Fruit fly (Drosophila melanogaster) whole organism, embryonic: ENCODE measurements around the gene slow.
A peak's percentile ranks its signal among the peaks of the same experiment; 100 is the strongest.

Source experiments
- Adf1 ChIP-seq: fragments of 200-800 bp; sonication (Bioruptor generic); IDR thresholded peaks from 2 replicates; pipeline ENCODE4 v1.3.6; 2022; ENCODE audit warnings: missing biosample characterization, missing genetic modification characterization
- Antp ChIP-seq: fragments of 200-800 bp; sonication (Bioruptor generic); optimal IDR thresholded peaks from 3 replicates; lab custom pipeline; 2016; ENCODE audit warnings: missing biosample characterization, missing genetic modification characterization
- B-H1 ChIP-seq: fragments of 200-800 bp; sonication (Bioruptor generic); IDR thresholded peaks from 3 replicates; pipeline ENCODE4 v1.3.6; 2022; ENCODE audit warnings: missing biosample characterization, missing genetic modification characterization
- B-H2 ChIP-seq: fragments of 200-800 bp; sonication (Bioruptor generic); optimal IDR thresholded peaks from 2 replicates; lab custom pipeline; 2018; ENCODE audit warnings: missing biosample characterization, mild to moderate bottlenecking, missing genetic modification characterization
- CG10462 ChIP-seq: fragments of 200-800 bp; sonication (Bioruptor generic); optimal IDR thresholded peaks from 2 replicates; lab custom pipeline; 2016; ENCODE audit warnings: missing biosample characterization, missing genetic modification characterization
- CG15073 ChIP-seq: fragments of 200-800 bp; sonication (Bioruptor generic); optimal IDR thresholded peaks from 2 replicates; lab custom pipeline; 2016; ENCODE audit warnings: missing biosample characterization, missing genetic modification characterization
- CG1529 ChIP-seq: fragments of 200-800 bp; sonication (Bioruptor generic); optimal IDR thresholded peaks from 3 replicates; lab custom pipeline; 2018; ENCODE audit warnings: missing biosample characterization, missing genetic modification characterization
- CG18011 ChIP-seq: fragments of 200-800 bp; sonication (Bioruptor generic); optimal IDR thresholded peaks from 2 replicates; lab custom pipeline; 2017; ENCODE audit warnings: missing biosample characterization, missing genetic modification characterization, mild to moderate bottlenecking, moderate library complexity, missing genotype
- CG2120 ChIP-seq: fragments of 200-800 bp; sonication (Bioruptor generic); optimal IDR thresholded peaks from 3 replicates; lab custom pipeline; 2016; ENCODE audit warnings: missing biosample characterization, missing genetic modification characterization
- CG4282 ChIP-seq: fragments of 200-800 bp; sonication (Bioruptor generic); optimal IDR thresholded peaks from 2 replicates; lab custom pipeline; 2016; ENCODE audit warnings: missing biosample characterization, missing genetic modification characterization
- CG4707 ChIP-seq: fragments of 200-800 bp; sonication (Bioruptor generic); optimal IDR thresholded peaks from 2 replicates; lab custom pipeline; 2018; ENCODE audit warnings: missing biosample characterization, mild to moderate bottlenecking, missing genetic modification characterization, moderate library complexity
- CG6654 ChIP-seq: fragments of 200-800 bp; sonication (Bioruptor generic); optimal IDR thresholded peaks from 2 replicates; lab custom pipeline; 2017; ENCODE audit warnings: missing biosample characterization, mild to moderate bottlenecking, missing genetic modification characterization
- CG6765 ChIP-seq: fragments of 200-800 bp; sonication (Bioruptor generic); optimal IDR thresholded peaks from 3 replicates; lab custom pipeline; 2017; ENCODE audit warnings: missing biosample characterization, mild to moderate bottlenecking, missing genetic modification characterization
- CG7271 ChIP-seq: fragments of 200-800 bp; sonication (Bioruptor generic); optimal IDR thresholded peaks from 2 replicates; lab custom pipeline; 2018; ENCODE audit warnings: missing biosample characterization, mild to moderate bottlenecking, missing genetic modification characterization, moderate library complexity
- CG8290 ChIP-seq, 3 experiments: fragments of 200-800 bp; sonication (Bioruptor generic); optimal IDR thresholded peaks; 2 replicates each; lab custom pipeline; 2016 to 2019; ENCODE audit warnings: missing biosample characterization in 3 of 3, missing genetic modification characterization in 3 of 3, mild to moderate bottlenecking in 2 of 3, moderate library complexity in 1 of 3
- CG8359 ChIP-seq: fragments of 200-800 bp; sonication (Bioruptor generic); optimal IDR thresholded peaks from 2 replicates; lab custom pipeline; 2017; ENCODE audit warnings: missing biosample characterization, mild to moderate bottlenecking, missing genetic modification characterization, borderline replicate concordance
- Deaf1 ChIP-seq: fragments of 200-800 bp; optimal IDR thresholded peaks from 3 replicates; lab custom pipeline; 2019; ENCODE audit warnings: missing biosample characterization, mild to moderate bottlenecking, missing genetic modification characterization, moderate library complexity
- Dip2 ChIP-seq: fragments of 200-800 bp; sonication (Bioruptor generic); IDR thresholded peaks from 2 replicates; pipeline ENCODE4 v1.3.6; 2022; ENCODE audit warnings: missing biosample characterization, missing genetic modification characterization
- GATAe ChIP-seq: fragments of 200-800 bp; sonication (Bioruptor generic); conservative IDR thresholded peaks from 2 replicates; pipeline ENCODE4 v1.3.6; 2022; ENCODE audit warnings: missing biosample characterization, missing genetic modification characterization
- HLH3B ChIP-seq: fragments of 200-800 bp; sonication (Bioruptor generic); IDR thresholded peaks from 2 replicates; pipeline ENCODE4 v1.3.6; 2022; ENCODE audit warnings: missing biosample characterization, missing genetic modification characterization
- Hmr ChIP-seq: fragments of 200-800 bp; sonication (Bioruptor generic); optimal IDR thresholded peaks from 3 replicates; lab custom pipeline; 2017; ENCODE audit warnings: mild to moderate bottlenecking, missing biosample characterization, missing genetic modification reagents, missing genetic modification characterization
- Hr78 ChIP-seq, 2 experiments: fragments of 200-800 bp in 1 of 2; fragments of >200 bp in 1 of 2; sonication (Bioruptor generic) in 1 of 2; optimal IDR thresholded peaks; 2 replicates each; lab custom pipeline; 2017 to 2019; ENCODE audit warnings: missing biosample characterization in 2 of 2, missing genetic modification characterization in 2 of 2, mild to moderate bottlenecking in 1 of 2, moderate library complexity in 1 of 2
- NC2β ChIP-seq: fragments of 200-800 bp; sonication (Bioruptor generic); optimal IDR thresholded peaks from 2 replicates; lab custom pipeline; 2016; ENCODE audit warnings: missing biosample characterization, missing genetic modification characterization
- NK7.1 ChIP-seq: fragments of 200-800 bp; sonication (Bioruptor generic); optimal IDR thresholded peaks from 3 replicates; lab custom pipeline; 2016; ENCODE audit warnings: missing biosample characterization, missing genetic modification characterization
- Optix ChIP-seq: fragments of 200-800 bp; sonication (Bioruptor generic); IDR thresholded peaks from 3 replicates; pipeline ENCODE4 v1.3.6; 2022; ENCODE audit warnings: missing biosample characterization, missing genetic modification characterization
- PHDP ChIP-seq: fragments of 200-800 bp; sonication (Bioruptor generic); optimal IDR thresholded peaks from 3 replicates; lab custom pipeline; 2018; ENCODE audit warnings: missing biosample characterization, mild to moderate bottlenecking, missing genetic modification characterization, moderate library complexity
- Rx ChIP-seq: fragments of 200-800 bp; sonication (Bioruptor generic); IDR thresholded peaks from 2 replicates; pipeline ENCODE4 v1.3.6; 2022; ENCODE audit warnings: missing biosample characterization, missing genetic modification characterization
- Sin3A ChIP-seq: fragments of >200 bp; optimal IDR thresholded peaks from 2 replicates; lab custom pipeline; 2018
- Sox102F ChIP-seq: fragments of 200-800 bp; sonication (Bioruptor generic); optimal IDR thresholded peaks from 2 replicates; lab custom pipeline; 2018; ENCODE audit warnings: missing biosample characterization, mild to moderate bottlenecking, missing genetic modification characterization, moderate library complexity
- Sry-β ChIP-seq: fragments of 200-800 bp; sonication (Bioruptor generic); optimal IDR thresholded peaks from 2 replicates; lab custom pipeline; 2018; ENCODE audit warnings: missing biosample characterization, mild to moderate bottlenecking, missing genetic modification characterization, moderate library complexity
- Usf ChIP-seq: fragments of 200-800 bp; sonication (Bioruptor generic); optimal IDR thresholded peaks from 2 replicates; lab custom pipeline; 2017; ENCODE audit warnings: missing genotype, missing biosample characterization, missing genetic modification characterization
- bigmax ChIP-seq: fragments of 200-800 bp; sonication (Bioruptor generic); optimal IDR thresholded peaks from 2 replicates; lab custom pipeline; 2018; ENCODE audit warnings: missing biosample characterization, mild to moderate bottlenecking, missing genetic modification characterization
- br ChIP-seq: fragments of >200 bp; optimal IDR thresholded peaks from 2 replicates; lab custom pipeline; 2017
- cato ChIP-seq: fragments of 200-800 bp; sonication (Bioruptor generic); optimal IDR thresholded peaks from 2 replicates; lab custom pipeline; 2016; ENCODE audit warnings: missing biosample characterization, missing genetic modification characterization, borderline replicate concordance
- chif ChIP-seq, 2 experiments: fragments of 200-800 bp; sonication (Bioruptor generic); optimal IDR thresholded peaks; 3 replicates each; lab custom pipeline; 2016; ENCODE audit warnings: missing biosample characterization in 2 of 2, missing genetic modification characterization in 2 of 2
- dmrt11E ChIP-seq: fragments of 200-800 bp; sonication (Bioruptor generic); optimal IDR thresholded peaks from 3 replicates; lab custom pipeline; 2018; ENCODE audit warnings: missing biosample characterization, mild to moderate bottlenecking, missing genetic modification characterization, moderate library complexity
- dpn ChIP-seq, 2 experiments: fragments of 200-800 bp; sonication (Bioruptor generic); optimal IDR thresholded peaks; 3 replicates each; lab custom pipeline; 2016; ENCODE audit warnings: missing biosample characterization in 2 of 2, missing genetic modification characterization in 2 of 2
- esg ChIP-seq: fragments of 200-800 bp; sonication (Bioruptor generic); conservative IDR thresholded peaks from 2 replicates; pipeline ENCODE4 v1.3.6; 2022; ENCODE audit warnings: missing biosample characterization, missing genetic modification characterization
- ftz-f1 ChIP-seq: fragments of 200-800 bp; sonication (Bioruptor generic); optimal IDR thresholded peaks from 2 replicates; lab custom pipeline; 2016; ENCODE audit warnings: missing biosample characterization, missing genetic modification characterization
- fu2 ChIP-seq: fragments of 200-800 bp; sonication (Bioruptor generic); optimal IDR thresholded peaks from 2 replicates; lab custom pipeline; 2016; ENCODE audit warnings: missing biosample characterization, missing genetic modification characterization
- gfzf ChIP-seq: fragments of 200-800 bp; sonication (Bioruptor generic); optimal IDR thresholded peaks from 2 replicates; lab custom pipeline; 2016; ENCODE audit warnings: missing biosample characterization, mild to moderate bottlenecking, missing genetic modification characterization, moderate library complexity
- inv ChIP-seq: fragments of 200-800 bp; sonication (Bioruptor generic); IDR thresholded peaks from 2 replicates; pipeline ENCODE4 v1.3.6; 2022; ENCODE audit warnings: missing biosample characterization, missing genetic modification characterization; ENCODE audit not compliant: partially characterized antibody
- klu ChIP-seq: fragments of 200-800 bp; sonication (Bioruptor generic); IDR thresholded peaks from 2 replicates; pipeline ENCODE4 v1.3.6; 2022; ENCODE audit warnings: missing biosample characterization, missing genetic modification characterization
- lmd ChIP-seq: fragments of 200-800 bp; sonication (Bioruptor generic); IDR thresholded peaks from 2 replicates; pipeline ENCODE4 v1.3.6; 2022; ENCODE audit warnings: missing biosample characterization, missing genetic modification characterization
- otp ChIP-seq: fragments of 200-800 bp; sonication (Bioruptor generic); IDR thresholded peaks from 3 replicates; pipeline ENCODE4, ENCODE4 v1.3.6; 2022; ENCODE audit warnings: missing biosample characterization, missing genetic modification characterization
- pho ChIP-seq: fragments of 200-800 bp; sonication (Bioruptor generic); optimal IDR thresholded peaks from 2 replicates; lab custom pipeline; 2016; ENCODE audit warnings: missing biosample characterization, missing genetic modification characterization
- rib ChIP-seq: fragments of 200-800 bp; sonication (Bioruptor generic); IDR thresholded peaks from 2 replicates; pipeline ENCODE4 v1.3.6; 2022; ENCODE audit warnings: missing biosample characterization, missing genetic modification characterization
- salm ChIP-seq: fragments of 200-800 bp; sonication (Bioruptor generic); optimal IDR thresholded peaks from 2 replicates; lab custom pipeline; 2018; ENCODE audit warnings: missing biosample characterization, mild to moderate bottlenecking, missing genetic modification characterization
- slbo ChIP-seq: fragments of 200-800 bp; sonication (Bioruptor generic); IDR thresholded peaks from 2 replicates; pipeline ENCODE4 v1.3.6; 2022; ENCODE audit warnings: missing biosample characterization, missing genetic modification characterization
- yki ChIP-seq: fragments of >200 bp; optimal IDR thresholded peaks from 3 replicates; lab custom pipeline; 2018
- zfh1 ChIP-seq: fragments of 200-800 bp; sonication (Bioruptor generic); IDR thresholded peaks from 3 replicates; pipeline ENCODE4 v1.3.6; 2022; ENCODE audit warnings: missing biosample characterization, missing genetic modification characterization

Gene slow

DNA sequence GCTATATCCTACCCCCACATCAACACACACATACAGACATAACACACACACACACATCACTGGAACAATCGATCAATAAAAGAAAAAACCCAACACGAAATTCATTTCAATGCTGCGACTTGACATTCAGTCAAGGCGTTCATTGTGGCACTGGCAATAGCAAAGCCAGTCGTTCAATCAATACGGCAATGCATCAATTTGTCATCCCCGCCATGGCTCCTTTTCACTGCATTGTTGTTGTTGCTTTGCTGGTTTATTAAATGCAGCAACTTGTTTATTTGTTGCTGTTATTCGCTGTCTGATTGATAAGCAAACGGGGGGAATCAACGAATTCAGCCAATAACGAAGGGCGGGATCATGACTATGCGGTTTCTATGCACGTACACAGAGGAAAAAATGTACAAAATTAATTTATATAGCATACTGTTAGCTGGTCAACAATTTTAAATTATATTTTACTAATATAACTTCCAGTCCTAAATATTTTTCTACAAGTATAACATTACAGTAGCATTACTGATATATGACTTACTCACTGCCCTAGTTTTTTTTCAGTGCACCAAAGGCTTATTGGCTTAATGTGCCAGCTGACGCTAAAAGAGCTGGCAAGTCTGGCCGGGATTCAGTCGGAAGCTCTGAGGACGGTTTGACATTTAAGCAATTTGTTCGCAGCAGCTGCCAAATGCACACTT lies 8.4 kb upstream of the slow start (continued):
- TF ChIP-seq CG4282 (GFP tag; lab: Kevin White, UChicago) (no peak), cato (GFP tag; lab: Kevin White, UChicago) (no peak), bigmax (GFP tag; lab: Kevin White, UChicago) (no peak), br (lab: Kevin White, UChicago) (no peak), lmd (peak; percentile 34; the same call in 1 of the 2 replicates), otp (GFP tag; lab: Robert Waterston, UW) (no peak), CG4707 (no peak), CG6654 (no peak), inv (GFP tag; lab: Robert Waterston, UW) (no peak), Sry-β (no peak), Hmr (GFP tag; lab: Kevin White, UChicago) (no peak), CG8359 (GFP tag; lab: Kevin White, UChicago) (no peak), zfh1 (GFP tag; lab: Robert Waterston, UW) (no peak), HLH3B (GFP tag; lab: Robert Waterston, UW) (peak; percentile 40; the same call in 1 of the 2 replicates), Hr78 (GFP tag; optimal IDR thresholded peaks at IDR 0.05; lab: Kevin White, UChicago) (no peak), Adf1 (GFP tag; lab: Robert Waterston, UW) (no peak), CG2120 (GFP tag; lab: Kevin White, UChicago) (no peak), Antp (GFP tag; lab: Kevin White, UChicago) (no peak), Dip2 (GFP tag; lab: Robert Waterston, UW) (no peak), dpn (GFP tag; optimal IDR thresholded peaks at IDR 0.05; lab: Kevin White, UChicago) (peak in 1 of 2 experiments; percentile 1), Deaf1 (tag; lab: Kevin White, UChicago) (no peak), CG8290 (GFP tag; optimal IDR thresholded peaks at IDR 0.05; lab: Kevin White, UChicago) (no peak), CG8290 (tag; optimal IDR thresholded peaks at IDR 0.05; lab: Kevin White, UChicago) (no peak), GATAe (GFP tag; lab: Robert Waterston, UW) (no peak), Sin3A (lab: Kevin White, UChicago) (no peak), gfzf (GFP tag; lab: Kevin White, UChicago) (no peak), PHDP (tag; lab: Kevin White, UChicago) (no peak), Rx (GFP tag; lab: Robert Waterston, UW) (no peak), CG15073 (GFP tag; lab: Kevin White, UChicago) (no peak), B-H2 (no peak), Sox102F (GFP tag; lab: Kevin White, UChicago) (peak; percentile 40), salm (no peak), CG1529 (no peak), NC2β (no peak), NK7.1 (GFP tag; lab: Kevin White, UChicago) (no peak), pho (GFP tag; lab: Kevin White, UChicago) (no peak), slbo (GFP tag; lab: Robert Waterston, UW) (peak; percentile 46), CG10462 (GFP tag; lab: Kevin White, UChicago) (no peak), CG7271 (tag; lab: Kevin White, UChicago) (no peak), Optix (GFP tag; lab: Robert Waterston, UW) (no peak), ftz-f1 (no peak), yki (lab: Kevin White, UChicago) (no peak), Usf (no peak), klu (no peak), CG6765 (GFP tag; lab: Kevin White, UChicago) (no peak), CG18011 (GFP tag; lab: Kevin White, UChicago) (no peak), rib (GFP tag; lab: Robert Waterston, UW) (no peak), dmrt11E (no peak), chif (GFP tag; optimal IDR thresholded peaks at IDR 0.05; lab: Kevin White, UChicago) (no peak), esg (peak; percentile 37; the same call in 1 of the 2 replicates), B-H1 (GFP tag; lab: Robert Waterston, UW) (no peak), fu2 (no peak)
